Fruit fly (Drosophila melanogaster) whole organism, prepupa: ENCODE results near the gene CG13795.

Experiments used
- CG11294 ChIP-seq: fragments of 200-800 bp; sonication (Bioruptor generic); IDR thresholded peaks from 2 replicates; pipeline ENCODE4 v1.3.6; 2022; ENCODE audit warnings: missing biosample characterization, missing genetic modification characterization
- CG3919 ChIP-seq: fragments of 200-800 bp; sonication (Bioruptor generic); optimal IDR thresholded peaks from 3 replicates; lab custom pipeline; 2016; ENCODE audit warnings: missing biosample characterization, missing genetic modification characterization
- Ets96B ChIP-seq: fragments of 200-800 bp; optimal IDR thresholded peaks from 2 replicates; lab custom pipeline; 2019; ENCODE audit warnings: missing biosample characterization, mild to moderate bottlenecking, missing genetic modification characterization, moderate library complexity
- Gug ChIP-seq: fragments of 200-800 bp; sonication (Bioruptor generic); IDR thresholded peaks from 2 replicates; pipeline ENCODE4 v1.3.6; 2022; ENCODE audit warnings: missing biosample characterization, missing genetic modification characterization
- net ChIP-seq: fragments of 200-800 bp; sonication (Bioruptor generic); optimal IDR thresholded peaks from 3 replicates; lab custom pipeline; 2016; ENCODE audit warnings: missing biosample characterization, missing genetic modification characterization

- TF ChIP-seq CG11294 (GFP tag; lab: Robert Waterston, UW) (no peak), CG3919 (GFP tag; lab: Kevin White, UChicago) (peak; percentile 65), net (GFP tag; lab: Kevin White, UChicago) (no peak), Ets96B (tag; lab: Kevin White, UChicago) (peak; percentile 38), Gug (no peak)
Measured at dm6 chr2L:7702383-7703188, 23.5 kb downstream of the CG13795 start, which contains the start of gene Tep3.
